Worm (Caenorhabditis elegans) whole organism, L4 larva: ENCODE measurements around the gene C07G1.7.

Experiments used
- D1046.2 ChIP-seq: fragments of 200-800 bp; sonication (Bioruptor generic); IDR thresholded peaks from 2 replicates; pipeline ENCODE4 v1.3.6; 2022; ENCODE audit warnings: missing genetic modification characterization, missing compliant biosample characterization
- F37D6.2 ChIP-seq: sonication (generic microtip); optimal IDR thresholded peaks from 2 replicates; lab custom pipeline; 2016; ENCODE audit warnings: mild to moderate bottlenecking, missing genetic modification characterization, missing compliant biosample characterization
- ceh-62 ChIP-seq: sonication (generic microtip); optimal IDR thresholded peaks from 2 replicates; lab custom pipeline; 2017; ENCODE audit warnings: missing biosample characterization, missing genetic modification characterization
- ctbp-1 ChIP-seq: fragments of 200-800 bp; sonication (Bioruptor generic); IDR thresholded peaks from 2 replicates; pipeline ENCODE4 v1.3.6; 2022; ENCODE audit warnings: missing genetic modification reagents, missing genetic modification characterization, missing compliant biosample characterization
- rbr-2 ChIP-seq: sonication (generic microtip); optimal IDR thresholded peaks from 2 replicates; lab custom pipeline; 2016; ENCODE audit warnings: missing genotype, missing genetic modification characterization, missing compliant biosample characterization
- zip-2 ChIP-seq: fragments of 150-350 bp; optimal IDR thresholded peaks from 2 replicates; lab custom pipeline; 2014; ENCODE audit warnings: missing biosample characterization, missing genetic modification characterization

DNA sequence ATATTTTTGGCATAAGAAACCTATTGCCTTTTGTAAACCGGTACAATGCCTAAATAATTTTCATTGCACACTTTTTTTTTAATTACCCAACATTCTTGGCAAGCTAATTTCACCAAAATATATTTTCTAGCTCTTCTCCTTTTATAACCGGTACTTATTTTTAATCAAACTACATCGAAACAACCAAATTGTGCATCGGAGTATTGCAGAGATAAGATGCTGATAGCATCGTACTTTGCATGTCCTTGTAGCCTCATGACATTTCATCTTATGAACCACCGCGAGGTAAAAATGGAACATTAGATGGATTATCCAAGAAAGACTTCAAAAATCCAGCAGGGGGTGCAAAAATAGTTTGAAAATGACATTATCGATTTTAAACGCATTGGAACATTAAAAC, 43.6 kb upstream of the C07G1.7 start:
- TF ChIP-seq ctbp-1, result no peak
- no peak for TF ChIP-seq zip-2 (tag; lab: Kevin White, UChicago)
- no peak for TF ChIP-seq ceh-62 (tag; lab: Kevin White, UChicago)
- TF ChIP-seq F37D6.2, result no peak
- TF ChIP-seq rbr-2 (tag; lab: Kevin White, UChicago), result no peak
- TF ChIP-seq D1046.2, result no peak
